Fruit fly (Drosophila melanogaster): Measurements from ENCODE around the gene Cftr.

Gene Cftr

dm6 chr3R:24572540-24573043 is 28.9 kb upstream of the Cftr start (continued):
- TF ChIP-seq Nf-YC (tag; optimal IDR thresholded peaks at IDR 0.05) (peak; percentile 90), Doc3 (GFP tag; IDR thresholded peaks at IDR 0.05; ENCODE audit: partially characterized antibody) (no peak), p53 (GFP tag; optimal IDR thresholded peaks at IDR 0.05) (peak; percentile 67), Sry-β (GFP tag; optimal IDR thresholded peaks at IDR 0.05) (peak; percentile 50), CrebB (tag; optimal IDR thresholded peaks at IDR 0.05) (peak; percentile 97), ind (GFP tag; optimal IDR thresholded peaks at IDR 0.05) (peak; percentile 96), Tbp (GFP tag; optimal IDR thresholded peaks at IDR 0.05) (no peak), peb (GFP tag; IDR thresholded peaks at IDR 0.05) (peak; percentile 94), NfI (GFP tag; optimal IDR thresholded peaks at IDR 0.05) (peak; percentile 98), CG8944 (GFP tag; optimal IDR thresholded peaks at IDR 0.05) (peak; percentile 90), Nf-YA (GFP tag; IDR thresholded peaks at IDR 0.05) (peak; percentile 97), sob (GFP tag; IDR thresholded peaks at IDR 0.05) (peak; percentile 99), Kr (GFP tag; optimal IDR thresholded peaks at IDR 0.05) (no peak), Hr39 (optimal IDR thresholded peaks at IDR 0.05) (no peak), Sry-δ (GFP tag; optimal IDR thresholded peaks at IDR 0.05) (peak; percentile 60), CG7786 (GFP tag; optimal IDR thresholded peaks at IDR 0.05) (peak; percentile 96), slbo (GFP tag; IDR thresholded peaks at IDR 0.05) (peak; percentile 99), MTF-1 (GFP tag; optimal IDR thresholded peaks at IDR 0.05; ENCODE audit: borderline replicate concordance) (peak; percentile 91), pan (optimal IDR thresholded peaks at IDR 0.05) (no peak), pan (GFP tag; optimal IDR thresholded peaks at IDR 0.05 in 1 of 2, IDR thresholded peaks at IDR 0.05 in 1 of 2) (peak in 1 of 2 experiments; percentile 99), CG4617 (GFP tag; optimal IDR thresholded peaks at IDR 0.05; ENCODE audit: borderline replicate concordance) (peak; percentile 92), phol (tag; optimal IDR thresholded peaks at IDR 0.05) (peak; percentile 94), CG14050 (GFP tag; IDR thresholded peaks at IDR 0.05) (peak; percentile 98), CG3726 (GFP tag; IDR thresholded peaks at IDR 0.05) (peak; percentile 97; the same call in 1 of the 3 replicates), sisA (GFP tag; IDR thresholded peaks at IDR 0.05) (peak; percentile 97), CG16813 (GFP tag; IDR thresholded peaks at IDR 0.05; ENCODE audit: partially characterized antibody) (no peak), Sin3A (optimal IDR thresholded peaks at IDR 0.05) (no peak), CG31441 (GFP tag; IDR thresholded peaks at IDR 0.05) (peak; percentile 98), Ets65A (GFP tag) (peak; percentile 99), H2.0 (GFP tag; IDR thresholded peaks at IDR 0.05) (peak; percentile 98), CG31224 (GFP tag; IDR thresholded peaks at IDR 0.05) (peak; percentile 95), CoRest (tag; optimal IDR thresholded peaks at IDR 0.05) (peak; percentile 97), CG2875 (GFP tag; optimal IDR thresholded peaks at IDR 0.05) (peak; percentile 96), Deaf1 (tag; optimal IDR thresholded peaks at IDR 0.05) (peak; percentile 87), disco-r (GFP tag; optimal IDR thresholded peaks at IDR 0.05) (peak; percentile 88), unpg (GFP tag; optimal IDR thresholded peaks at IDR 0.05) (peak; percentile 98), mam (GFP tag; optimal IDR thresholded peaks at IDR 0.05) (peak; percentile 97), vvl (GFP tag; IDR thresholded peaks at IDR 0.05) (peak; percentile 99), CG12155 (GFP tag; optimal IDR thresholded peaks at IDR 0.05) (peak; percentile 95), CG12104 (GFP tag; optimal IDR thresholded peaks at IDR 0.05) (peak; percentile 95), GATAe (GFP tag; conservative IDR thresholded peaks at IDR 0.05) (peak; percentile 95), CHES-1-like (GFP tag; optimal IDR thresholded peaks at IDR 0.05) (peak; percentile 93), cas (GFP tag; IDR thresholded peaks at IDR 0.05) (peak; percentile 96), CG6254 (GFP tag; optimal IDR thresholded peaks at IDR 0.05) (peak; percentile 94), CG9437 (GFP tag; optimal IDR thresholded peaks at IDR 0.05) (peak; percentile 91), dati (GFP tag; IDR thresholded peaks at IDR 0.05) (peak; percentile 97), lola (GFP tag; optimal IDR thresholded peaks at IDR 0.05) (peak in 1 of 3 experiments; percentile 89), kni (GFP tag; optimal IDR thresholded peaks at IDR 0.05) (peak; percentile 84), chm (GFP tag; IDR thresholded peaks at IDR 0.05) (peak; percentile 99), CG18619 (GFP tag; optimal IDR thresholded peaks at IDR 0.05) (peak; percentile 97), cwo (GFP tag; optimal IDR thresholded peaks at IDR 0.05) (peak; percentile 97)
